Worm (Caenorhabditis elegans) whole organism, L2 larva: ENCODE measurements around the gene gldi-10.

ENCODE experiments used
- Y55F3AM.14 ChIP-seq: fragments of 200-800 bp; sonication (Bioruptor generic); optimal IDR thresholded peaks from 2 replicates; lab custom pipeline; 2018; ENCODE audit warnings: mild to moderate bottlenecking, missing genetic modification characterization, missing compliant biosample characterization
- aly-2 ChIP-seq: fragments of 150-350 bp; optimal IDR thresholded peaks from 2 replicates; lab custom pipeline; 2014; ENCODE audit warnings: missing biosample characterization, missing genetic modification characterization
- ama-1 ChIP-seq: fragments of 150-350 bp; optimal IDR thresholded peaks from 2 replicates; lab custom pipeline; 2018; ENCODE audit warnings: inconsistent platforms
- egl-27 ChIP-seq: sonication (generic microtip); optimal IDR thresholded peaks from 3 replicates; lab custom pipeline; 2017; ENCODE audit warnings: missing biosample characterization, missing genetic modification reagents, missing genetic modification characterization
- elt-1 ChIP-seq: fragments of 150-350 bp; optimal IDR thresholded peaks from 2 replicates; lab custom pipeline; 2014; ENCODE audit warnings: missing biosample characterization, missing genetic modification characterization
- elt-3 ChIP-seq: sonication (generic microtip); optimal IDR thresholded peaks from 2 replicates; lab custom pipeline; 2017; ENCODE audit warnings: missing biosample characterization, missing genetic modification characterization
- lin-39 ChIP-seq: fragments of 150-350 bp; optimal IDR thresholded peaks from 2 replicates; lab custom pipeline; 2014; ENCODE audit warnings: missing biosample characterization, missing genetic modification reagents, missing genetic modification characterization
- mab-5 ChIP-seq: fragments of 150-350 bp; optimal IDR thresholded peaks from 2 replicates; lab custom pipeline; 2014; ENCODE audit warnings: missing biosample characterization, missing genetic modification characterization
- mdl-1 ChIP-seq, 2 experiments: fragments of 150-350 bp in 1 of 2; sonication (generic microtip) in 1 of 2; optimal IDR thresholded peaks; 2 replicates each; lab custom pipeline; 2017; ENCODE audit warnings: missing biosample characterization in 2 of 2, missing genetic modification characterization in 2 of 2
- nhr-10 ChIP-seq: sonication (generic microtip); optimal IDR thresholded peaks from 2 replicates; lab custom pipeline; 2017; ENCODE audit warnings: missing biosample characterization, missing genetic modification characterization
- nhr-11 ChIP-seq: fragments of 150-350 bp; optimal IDR thresholded peaks from 2 replicates; lab custom pipeline; 2014; ENCODE audit warnings: missing biosample characterization, missing genetic modification characterization
- nhr-237 ChIP-seq: fragments of 150-350 bp; optimal IDR thresholded peaks from 2 replicates; lab custom pipeline; 2014; ENCODE audit warnings: missing biosample characterization, missing genetic modification characterization
- unc-62 ChIP-seq: fragments of 150-350 bp; optimal IDR thresholded peaks from 2 replicates; lab custom pipeline; 2014; ENCODE audit warnings: missing biosample characterization, missing genetic modification reagents, missing genetic modification characterization
- ztf-4 ChIP-seq: fragments of 150-350 bp; optimal IDR thresholded peaks from 2 replicates; lab custom pipeline; 2014; ENCODE audit warnings: missing biosample characterization, missing genetic modification characterization

DNA sequence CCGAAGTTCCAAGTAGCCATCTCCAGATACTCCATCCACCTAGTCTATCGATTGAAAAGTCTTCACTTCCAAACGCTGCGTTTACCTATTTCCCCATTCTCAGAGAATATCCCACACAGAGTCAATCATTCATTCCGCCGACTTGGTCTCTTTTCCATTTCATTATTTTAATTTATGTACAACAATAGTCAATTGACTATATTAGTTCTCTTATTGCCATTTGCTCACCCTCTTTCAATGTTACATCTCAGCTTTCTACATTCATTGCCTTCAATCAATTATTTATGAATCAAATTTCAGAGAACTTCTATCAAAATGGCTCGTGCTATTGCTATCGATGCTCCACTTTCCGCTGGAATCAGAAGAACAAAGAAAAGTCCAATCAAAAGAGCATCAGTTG, 9.6 kb downstream of the gldi-10 start, which contains the start of gene aly-1:
- TF ChIP-seq unc-62 (no peak), elt-3 (tag; lab: Kevin White, UChicago) (no peak), nhr-10 (no peak), elt-1 (tag; lab: Kevin White, UChicago) (no peak), lin-39 (no peak), aly-2 (tag; lab: Kevin White, UChicago) (no peak), Y55F3AM.14 (GFP tag; lab: Kevin White, UChicago) (no peak), nhr-237 (no peak), ztf-4 (no peak), nhr-11 (tag; lab: Kevin White, UChicago) (no peak), mdl-1 (tag; optimal IDR thresholded peaks at IDR 0.05; lab: Kevin White, UChicago) (no peak), mab-5 (tag; lab: Kevin White, UChicago) (no peak), ama-1 (no peak), egl-27 (tag; lab: Kevin White, UChicago) (no peak)
